Worm (Caenorhabditis elegans): ENCODE measurements around the gene srh-266.

ce11 chrV:674213-674612 lies 9.6 kb downstream of the srh-266 start, which contains the start of gene sru-25:
- TF ChIP-seq snpc-4 (tag; optimal IDR thresholded peaks at IDR 0.05) (no peak), elt-1 (tag; optimal IDR thresholded peaks at IDR 0.05) (no peak), pha-4 (tag; optimal IDR thresholded peaks at IDR 0.05) (no peak), jun-1 (tag; optimal IDR thresholded peaks at IDR 0.05) (no peak), nhr-25 (tag; optimal IDR thresholded peaks at IDR 0.05) (no peak), lin-39 (tag; optimal IDR thresholded peaks at IDR 0.05) (no peak), unc-62 (GFP tag; optimal IDR thresholded peaks at IDR 0.05) (no peak), pqm-1 (tag; optimal IDR thresholded peaks at IDR 0.05) (no peak), nhr-11 (tag; optimal IDR thresholded peaks at IDR 0.05) (no peak), lin-15B (tag; optimal IDR thresholded peaks at IDR 0.05) (no peak), ztf-11 (tag; optimal IDR thresholded peaks at IDR 0.05) (no peak), nhr-237 (tag; optimal IDR thresholded peaks at IDR 0.05) (no peak), fos-1 (tag; optimal IDR thresholded peaks at IDR 0.05) (no peak), R02D3.7 (tag; optimal IDR thresholded peaks at IDR 0.05) (no peak)
